Fruit fly (Drosophila melanogaster): ENCODE results near the gene CG32683.

CG32683 gene

dm6 chrX:10367372-10367771 is 87.3 kb downstream of the CG32683 start, which contains the start of gene CG32679 (continued):
- no peak for TF ChIP-seq Rx (GFP tag; IDR thresholded peaks at IDR 0.05)
- TF ChIP-seq CG4282 (GFP tag; optimal IDR thresholded peaks at IDR 0.05), result no peak
- TF ChIP-seq E2f1 (GFP tag; IDR thresholded peaks at IDR 0.05), result no peak

dm6 chrX:10365748-10366415 is 88.8 kb downstream of the CG32683 start:
- TF ChIP-seq PHDP (tag; optimal IDR thresholded peaks at IDR 0.05) (no peak), mld (GFP tag; IDR thresholded peaks at IDR 0.05; ENCODE audit: partially characterized antibody) (peak; percentile 89), nerfin-2 (GFP tag; IDR thresholded peaks at IDR 0.05; ENCODE audit: partially characterized antibody) (peak; percentile 95), Ptx1 (GFP tag; IDR thresholded peaks at IDR 0.05) (0 out of 2 replicates have a peak, but pooled peaks have one; percentile 11), ken (GFP tag; IDR thresholded peaks at IDR 0.05) (peak; percentile 19; the same call in 1 of the 3 replicates), Dref (GFP tag; IDR thresholded peaks at IDR 0.05) (peak; percentile 95), zfh1 (GFP tag; IDR thresholded peaks at IDR 0.05) (0 out of 3 replicates have a peak, but pooled peaks have one; percentile 37), CG8290 (GFP tag; optimal IDR thresholded peaks at IDR 0.05) (no peak), CG8290 (tag; optimal IDR thresholded peaks at IDR 0.05) (peak in 1 of 2 experiments; percentile 78), Nf-YA (GFP tag; IDR thresholded peaks at IDR 0.05) (no peak), gfzf (GFP tag; optimal IDR thresholded peaks at IDR 0.05) (peak; percentile 24), CG17912 (GFP tag; optimal IDR thresholded peaks at IDR 0.05) (no peak), grau (tag; optimal IDR thresholded peaks at IDR 0.05) (peak; percentile 3), insv (GFP tag; optimal IDR thresholded peaks at IDR 0.05) (peak; percentile 84 to 98), exex (tag; optimal IDR thresholded peaks at IDR 0.05) (peak; percentile 17), CG30431 (GFP tag; optimal IDR thresholded peaks at IDR 0.05) (no peak), gce (GFP tag; IDR thresholded peaks at IDR 0.05) (0 out of 3 replicates have a peak, but pooled peaks have one; percentile 21), CG1603 (tag; optimal IDR thresholded peaks at IDR 0.05) (peak; percentile 82), MESR4 (GFP tag; optimal IDR thresholded peaks at IDR 0.05) (peak; percentile 87), CG2116 (GFP tag; optimal IDR thresholded peaks at IDR 0.05) (peak; percentile 57), pzg (GFP tag; optimal IDR thresholded peaks at IDR 0.05) (peak; percentile 79), CG13287 (GFP tag; IDR thresholded peaks at IDR 0.05; ENCODE audit: partially characterized antibody) (peak; percentile 91), ato (GFP tag; IDR thresholded peaks at IDR 0.05; ENCODE audit: partially characterized antibody) (peak; percentile 97), nmo (GFP tag; optimal IDR thresholded peaks at IDR 0.05) (peak; percentile 42), Asciz (GFP tag; optimal IDR thresholded peaks at IDR 0.05) (peak; percentile 16), CG42726 (GFP tag; IDR thresholded peaks at IDR 0.05; ENCODE audit: partially characterized antibody) (peak; percentile 90), Bgb (GFP tag; IDR thresholded peaks at IDR 0.05; ENCODE audit: partially characterized antibody) (peak; percentile 96), CG8924 (tag; optimal IDR thresholded peaks at IDR 0.05) (peak; percentile 61), ewg (GFP tag; optimal IDR thresholded peaks at IDR 0.05) (peak; percentile 12), emc (GFP tag; optimal IDR thresholded peaks at IDR 0.05) (no peak), ftz-f1 (GFP tag; optimal IDR thresholded peaks at IDR 0.05) (peak; percentile 15), mirr (GFP tag; optimal IDR thresholded peaks at IDR 0.05) (peak; percentile 31), CG13624 (GFP tag; optimal IDR thresholded peaks at IDR 0.05) (peak; percentile 68), phol (tag; optimal IDR thresholded peaks at IDR 0.05) (peak; percentile 15), crc (GFP tag; optimal IDR thresholded peaks at IDR 0.05) (peak; percentile 10), gro (GFP tag; optimal IDR thresholded peaks at IDR 0.05) (peak; percentile 33), Eip74EF (GFP tag; optimal IDR thresholded peaks at IDR 0.05) (peak in 1 of 2 experiments; percentile 38), tna (GFP tag; IDR thresholded peaks at IDR 0.05; ENCODE audit: partially characterized antibody) (peak; percentile 94), Meics (GFP tag; optimal IDR thresholded peaks at IDR 0.05) (no peak), cg (GFP tag; optimal IDR thresholded peaks at IDR 0.05) (peak; percentile 97), Sry-δ (GFP tag; optimal IDR thresholded peaks at IDR 0.05) (peak; percentile 94), sna (GFP tag; IDR thresholded peaks at IDR 0.05; ENCODE audit: partially characterized antibody) (peak; percentile 87), dpn (GFP tag; optimal IDR thresholded peaks at IDR 0.05) (peak in 1 of 2 experiments; percentile 0)

All from whole organism, embryonic.